Worm (Caenorhabditis elegans) whole organism, L2 larva: ENCODE measurements around the gene F35E12.2.

Experiments used
- F13H6.1 ChIP-seq: sonication (generic microtip); optimal IDR thresholded peaks from 2 replicates; lab custom pipeline; 2016; ENCODE audit warnings: missing genetic modification characterization, missing compliant biosample characterization
- nhr-11 ChIP-seq: fragments of 150-350 bp; optimal IDR thresholded peaks from 2 replicates; lab custom pipeline; 2014; ENCODE audit warnings: missing biosample characterization, missing genetic modification characterization

ce11 chrV:13689592-13689991 is 35.1 kb downstream of the F35E12.2 start, which contains the start of gene T01D3.1:
- TF ChIP-seq nhr-11 (no peak), F13H6.1 (tag; lab: Kevin White, UChicago) (no peak)
